Fruit fly (Drosophila melanogaster): ENCODE results near the gene CIA30.

Gene CIA30

DNA sequence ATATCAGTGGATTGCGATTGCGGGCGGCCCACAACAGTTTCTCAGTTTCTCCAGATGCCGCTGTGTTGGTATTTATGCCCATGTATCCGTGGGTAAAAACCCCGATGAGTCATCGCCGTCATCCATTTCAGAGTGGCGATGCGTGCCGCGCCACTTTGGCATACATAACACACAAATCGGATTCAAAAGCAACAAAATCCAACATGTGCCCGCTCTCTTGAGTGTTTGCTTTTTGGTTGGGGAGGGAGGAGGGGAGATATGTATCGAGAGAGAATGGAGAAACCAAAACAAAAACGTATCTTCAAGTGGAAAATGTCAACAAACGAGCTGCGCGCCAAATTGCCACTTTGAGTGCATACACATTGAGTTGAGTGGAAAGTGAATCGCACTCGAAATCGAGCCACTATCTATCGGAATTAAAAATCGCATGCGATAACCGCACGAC lies 34.9 kb downstream of the CIA30 start:
- no peak for TF ChIP-seq ttk (optimal IDR thresholded peaks at IDR 0.05)
- TF ChIP-seq psq (optimal IDR thresholded peaks at IDR 0.05) = no peak
- TF ChIP-seq insv (optimal IDR thresholded peaks at IDR 0.05) = no peak
- TF ChIP-seq h (optimal IDR thresholded peaks at IDR 0.05) = no peak
- TF ChIP-seq Sin3A (optimal IDR thresholded peaks at IDR 0.05) = no peak
- TF ChIP-seq Myc (optimal IDR thresholded peaks at IDR 0.05) = no peak

dm6 chr3R:29772090-29772794 lies 35.5 kb downstream of the CIA30 start:
- TF ChIP-seq psq (optimal IDR thresholded peaks at IDR 0.05) = peak; percentile 99
- no peak for TF ChIP-seq Sin3A (optimal IDR thresholded peaks at IDR 0.05)

- no peak for TF ChIP-seq psq (optimal IDR thresholded peaks at IDR 0.05)
- TF ChIP-seq Sin3A (optimal IDR thresholded peaks at IDR 0.05) = no peak
- TF ChIP-seq insv (optimal IDR thresholded peaks at IDR 0.05) = no peak
- TF ChIP-seq Myc (optimal IDR thresholded peaks at IDR 0.05) = no peak
Observed at dm6 chr3R:29772795-29773331, 36.1 kb downstream of the CIA30 start.

- no peak for TF ChIP-seq insv (optimal IDR thresholded peaks at IDR 0.05)
- peak; percentile 61 for TF ChIP-seq psq (optimal IDR thresholded peaks at IDR 0.05)
Observed at dm6 chr3R:29773833-29774324, 37.1 kb downstream of the CIA30 start.

- TF ChIP-seq insv (optimal IDR thresholded peaks at IDR 0.05) (no peak), psq (optimal IDR thresholded peaks at IDR 0.05) (no peak), ttk (optimal IDR thresholded peaks at IDR 0.05) (no peak), h (optimal IDR thresholded peaks at IDR 0.05) (no peak), Myc (optimal IDR thresholded peaks at IDR 0.05) (no peak), Sin3A (optimal IDR thresholded peaks at IDR 0.05) (no peak)
Observed at dm6 chr3R:29774360-29775193, 37.8 kb downstream of the CIA30 start.

dm6 chr3R:29775755-29776686 lies 39.3 kb downstream of the CIA30 start:
- TF ChIP-seq Sin3A (optimal IDR thresholded peaks at IDR 0.05) = no peak
- TF ChIP-seq h (optimal IDR thresholded peaks at IDR 0.05) = no peak
- no peak for TF ChIP-seq Myc (optimal IDR thresholded peaks at IDR 0.05)
- no peak for TF ChIP-seq insv (optimal IDR thresholded peaks at IDR 0.05)
- no peak for TF ChIP-seq ttk (optimal IDR thresholded peaks at IDR 0.05)
- no peak for TF ChIP-seq psq (optimal IDR thresholded peaks at IDR 0.05)

DNA sequence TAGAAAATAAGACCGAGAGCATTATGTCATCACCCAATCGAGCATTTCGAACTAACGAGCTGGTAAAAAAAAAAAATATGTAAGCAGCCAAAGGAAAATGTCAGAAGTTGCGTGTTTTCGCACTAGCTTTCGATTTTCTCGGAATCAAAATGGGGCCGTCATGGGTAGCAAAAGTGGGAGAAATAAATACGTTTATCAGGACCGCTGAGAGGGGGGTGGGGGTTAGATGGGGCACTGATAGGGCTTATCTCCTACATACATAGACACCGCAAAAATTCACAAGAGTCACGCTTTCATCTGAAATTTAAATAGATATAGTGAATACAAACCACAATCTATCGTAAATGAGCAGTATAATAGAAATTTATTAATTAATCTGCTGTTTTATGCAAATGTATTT lies 40.4 kb downstream of the CIA30 start:
- no peak for TF ChIP-seq ttk (optimal IDR thresholded peaks at IDR 0.05)
- TF ChIP-seq psq (optimal IDR thresholded peaks at IDR 0.05) = no peak
- TF ChIP-seq Sin3A (optimal IDR thresholded peaks at IDR 0.05) = no peak
- no peak for TF ChIP-seq Myc (optimal IDR thresholded peaks at IDR 0.05)
- TF ChIP-seq insv (optimal IDR thresholded peaks at IDR 0.05) = no peak
- TF ChIP-seq h (optimal IDR thresholded peaks at IDR 0.05) = no peak

dm6 chr3R:29778139-29778984 lies 41.6 kb downstream of the CIA30 start:
- TF ChIP-seq Myc (optimal IDR thresholded peaks at IDR 0.05) (no peak), h (optimal IDR thresholded peaks at IDR 0.05) (no peak), insv (optimal IDR thresholded peaks at IDR 0.05) (no peak)

DNA sequence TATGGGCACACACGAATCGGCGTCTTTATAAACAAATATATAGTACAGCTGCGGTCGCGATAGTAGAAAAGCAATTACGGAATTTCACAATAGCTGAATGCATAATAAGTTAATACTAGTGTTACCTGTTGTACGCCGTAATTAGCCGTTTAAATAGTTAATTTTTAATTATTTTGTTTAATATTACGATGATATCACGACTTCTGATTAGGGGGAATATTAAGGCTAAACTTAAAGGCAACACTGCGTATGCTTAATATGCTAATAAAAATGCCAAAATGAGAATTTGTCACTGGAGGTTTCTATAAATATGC lies 42.2 kb downstream of the CIA30 start:
- no peak for TF ChIP-seq Myc (optimal IDR thresholded peaks at IDR 0.05)
- TF ChIP-seq Sin3A (optimal IDR thresholded peaks at IDR 0.05) = no peak
- no peak for TF ChIP-seq psq (optimal IDR thresholded peaks at IDR 0.05)
- TF ChIP-seq ttk (optimal IDR thresholded peaks at IDR 0.05) = no peak
- TF ChIP-seq h (optimal IDR thresholded peaks at IDR 0.05) = no peak
- TF ChIP-seq insv (optimal IDR thresholded peaks at IDR 0.05) = no peak

- TF ChIP-seq Myc (optimal IDR thresholded peaks at IDR 0.05) = no peak
- no peak for TF ChIP-seq Sin3A (optimal IDR thresholded peaks at IDR 0.05)
- no peak for TF ChIP-seq h (optimal IDR thresholded peaks at IDR 0.05)
- TF ChIP-seq insv (optimal IDR thresholded peaks at IDR 0.05) = no peak
- no peak for TF ChIP-seq ttk (optimal IDR thresholded peaks at IDR 0.05)
- TF ChIP-seq psq (optimal IDR thresholded peaks at IDR 0.05) = no peak
Observed at dm6 chr3R:29780402-29781029, 43.8 kb downstream of the CIA30 start, which contains the start of gene fig. TSS of gene fig (minus strand) at chr3R:29780452.

DNA sequence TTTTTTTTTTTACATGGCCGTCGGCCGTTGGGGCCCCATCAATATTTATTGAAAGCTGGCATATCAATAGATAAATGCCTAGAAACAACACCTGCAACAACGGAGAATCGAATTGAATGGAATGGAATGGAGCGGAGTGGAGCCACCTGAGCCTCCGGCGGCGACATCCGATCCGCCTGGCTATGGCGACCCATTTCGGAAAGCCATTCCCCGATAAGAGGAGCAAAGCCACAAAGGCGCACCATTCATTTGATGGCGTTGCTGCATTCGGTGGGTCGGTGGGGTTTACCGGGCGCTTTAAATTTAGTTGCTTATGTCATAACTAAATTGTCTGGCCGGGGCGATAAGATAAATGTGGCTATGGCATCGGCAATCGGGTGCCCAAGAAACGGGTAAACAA lies 45.1 kb downstream of the CIA30 start:
- TF ChIP-seq psq (optimal IDR thresholded peaks at IDR 0.05) = no peak
- TF ChIP-seq Myc (optimal IDR thresholded peaks at IDR 0.05) = no peak
- TF ChIP-seq h (optimal IDR thresholded peaks at IDR 0.05) = no peak
- TF ChIP-seq Sin3A (optimal IDR thresholded peaks at IDR 0.05) = no peak
- no peak for TF ChIP-seq ttk (optimal IDR thresholded peaks at IDR 0.05)
- no peak for TF ChIP-seq insv (optimal IDR thresholded peaks at IDR 0.05)

All from Kc167 (cell line).